Worm (Caenorhabditis elegans): ENCODE measurements around the gene W09H1.1.
A peak's percentile ranks its signal among the peaks of the same experiment; 100 is the strongest.

Gene W09H1.1

ce11 chrII:13156971-13157370 is 24.4 kb downstream of the W09H1.1 start, which contains the start of the genes hpr-17 and F32A11.1 (continued):
- no peak for TF ChIP-seq egrh-3 (GFP tag; IDR thresholded peaks at IDR 0.05)
- peak; percentile 37; the same call in 1 of the 2 replicates for TF ChIP-seq madf-8 (GFP tag; conservative IDR thresholded peaks at IDR 0.05)
- TF ChIP-seq lin-40 (tag; optimal IDR thresholded peaks at IDR 0.05) = peak; percentile 87
- no peak for TF ChIP-seq cebp-2 (GFP tag; IDR thresholded peaks at IDR 0.05)
- TF ChIP-seq dpff-1 (tag; optimal IDR thresholded peaks at IDR 0.05) = no peak
- no peak for TF ChIP-seq nfya-1 (tag; optimal IDR thresholded peaks at IDR 0.05; ENCODE audit: borderline replicate concordance, insufficient read depth)
- TF ChIP-seq lin-26 (GFP tag; IDR thresholded peaks at IDR 0.05) = no peak
- TF ChIP-seq let-607 (tag; optimal IDR thresholded peaks at IDR 0.05) = no peak
- peak; percentile 39 for TF ChIP-seq attf-5 (GFP tag; optimal IDR thresholded peaks at IDR 0.05)
- TF ChIP-seq ceh-100 (GFP tag; IDR thresholded peaks at IDR 0.05) = peak; percentile 67
- no peak for TF ChIP-seq ztf-3 (GFP tag; optimal IDR thresholded peaks at IDR 0.05)
- no peak for TF ChIP-seq ztf-6 (GFP tag; IDR thresholded peaks at IDR 0.05)
- TF ChIP-seq B0336.3 (GFP tag; IDR thresholded peaks at IDR 0.05) = peak; percentile 74
- TF ChIP-seq ekl-4 (GFP tag; IDR thresholded peaks at IDR 0.05) = peak; percentile 64; the same call in 1 of the 2 replicates
- no peak for TF ChIP-seq rec-8 (tag; optimal IDR thresholded peaks at IDR 0.05)
- TF ChIP-seq sea-2 (GFP tag; IDR thresholded peaks at IDR 0.05) = no peak
- TF ChIP-seq dox-1 (GFP tag; IDR thresholded peaks at IDR 0.05) = peak; percentile 72; the same call in 1 of the 2 replicates
- TF ChIP-seq lag-1 (GFP tag; IDR thresholded peaks at IDR 0.05) = no peak
- TF ChIP-seq F57C9.4 (tag; optimal IDR thresholded peaks at IDR 0.05) = no peak
- no peak for TF ChIP-seq unc-130 (GFP tag; optimal IDR thresholded peaks at IDR 0.05)
- peak; percentile 88 for TF ChIP-seq nfyb-1 (GFP tag; IDR thresholded peaks at IDR 0.05)
- TF ChIP-seq lsl-1 (GFP tag; optimal IDR thresholded peaks at IDR 0.05) = peak; percentile 64
- no peak for TF ChIP-seq ceh-91 (GFP tag; IDR thresholded peaks at IDR 0.05)
- no peak for TF ChIP-seq Y53F4B.3 (GFP tag; IDR thresholded peaks at IDR 0.05)
- no peak for TF ChIP-seq attf-6 (GFP tag; IDR thresholded peaks at IDR 0.05)
- no peak for TF ChIP-seq unc-62 (GFP tag; optimal IDR thresholded peaks at IDR 0.05)
- TF ChIP-seq F33H1.4 (GFP tag; IDR thresholded peaks at IDR 0.05) = peak; percentile 66
- no peak for TF ChIP-seq F10E7.11 (tag; optimal IDR thresholded peaks at IDR 0.05)
- no peak for TF ChIP-seq nhr-179 (tag; optimal IDR thresholded peaks at IDR 0.05)
- no peak for TF ChIP-seq F37B4.10 (GFP tag; IDR thresholded peaks at IDR 0.05)
- TF ChIP-seq attf-3 (GFP tag; conservative IDR thresholded peaks at IDR 0.05) = peak; percentile 70
- 0 out of 2 replicates have a peak, but pooled peaks have one; percentile 48 for TF ChIP-seq madf-3 (GFP tag; IDR thresholded peaks at IDR 0.05)
- no peak for TF ChIP-seq ceh-58 (GFP tag; IDR thresholded peaks at IDR 0.05)
- TF ChIP-seq tlf-1 (GFP tag; optimal IDR thresholded peaks at IDR 0.05) = peak; percentile 12
- peak; percentile 73 for TF ChIP-seq repo-1 (tag; optimal IDR thresholded peaks at IDR 0.05)
- peak; percentile 86 for TF ChIP-seq efl-1 (GFP tag; optimal IDR thresholded peaks at IDR 0.05)
- no peak for TF ChIP-seq snpc-1.1 (tag; optimal IDR thresholded peaks at IDR 0.05; ENCODE audit: insufficient read depth)
- TF ChIP-seq zim-3 (tag; optimal IDR thresholded peaks at IDR 0.05) = no peak
- no peak for TF ChIP-seq fkh-3 (tag; optimal IDR thresholded peaks at IDR 0.05)
- 0 out of 2 replicates have a peak, but pooled peaks have one; percentile 40 for TF ChIP-seq hsf-1 (GFP tag; IDR thresholded peaks at IDR 0.05)
- TF ChIP-seq F23B12.7 (tag; optimal IDR thresholded peaks at IDR 0.05; ENCODE audit: insufficient read depth) = no peak
- TF ChIP-seq gei-17 (GFP tag; optimal IDR thresholded peaks at IDR 0.05) = peak; percentile 2
- TF ChIP-seq madf-10 (tag; optimal IDR thresholded peaks at IDR 0.05) = no peak
- no peak for TF ChIP-seq cebp-1 (GFP tag; IDR thresholded peaks at IDR 0.05)
- TF ChIP-seq cebp-1 (tag; optimal IDR thresholded peaks at IDR 0.05) = peak; percentile 71
- TF ChIP-seq ceh-40 (GFP tag; IDR thresholded peaks at IDR 0.05) = no peak
- TF ChIP-seq somi-1 (GFP tag; optimal IDR thresholded peaks at IDR 0.05) = no peak
- TF ChIP-seq hmg-20 (GFP tag; IDR thresholded peaks at IDR 0.05) = 0 out of 2 replicates have a peak, but pooled peaks have one; percentile 42
- TF ChIP-seq nhr-120 (GFP tag; IDR thresholded peaks at IDR 0.05) = no peak

Data from whole organism, young adult.